Worm (Caenorhabditis elegans): ENCODE results near the gene sri-61.
"Not testable (repeated sequence)": the region's sequence is repeated elsewhere in the genome, so short reads cannot be mapped to it uniquely, and the experiment has no call there.

Gene sri-61

DNA sequence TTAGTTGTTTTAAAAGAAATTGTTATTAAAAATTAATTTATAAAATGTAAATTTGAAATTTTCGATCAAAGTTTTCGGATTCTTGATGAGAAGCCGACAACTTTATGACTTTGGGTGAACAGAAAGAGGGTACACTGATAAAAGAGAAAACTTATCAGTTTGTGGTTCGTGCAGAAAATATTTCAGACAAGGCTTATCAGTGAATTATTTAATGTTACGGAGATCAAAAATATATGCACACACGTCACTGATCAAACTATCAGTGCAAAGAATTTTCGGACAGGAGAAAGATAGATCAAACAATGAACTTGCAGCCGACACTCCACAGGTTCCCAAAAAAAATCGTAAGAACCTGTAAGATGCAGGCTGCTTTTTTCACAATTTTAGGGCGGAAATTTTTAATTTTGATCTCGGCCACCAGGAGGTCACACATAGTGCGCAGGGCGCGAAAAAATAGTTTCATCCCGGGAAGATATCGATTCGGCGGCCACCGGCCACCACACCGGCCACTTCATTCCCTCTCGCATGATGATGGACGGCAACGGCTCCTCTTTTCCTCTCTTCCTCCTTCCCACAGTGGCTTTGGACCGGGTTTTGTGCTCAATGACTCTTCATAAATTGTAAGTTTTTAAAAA is 22.5 kb downstream of the sri-61 start, which contains the start of gene F22E5.17 (continued):
- TF ChIP-seq zip-2 (tag; optimal IDR thresholded peaks at IDR 0.05) (no peak), lir-3 (tag; optimal IDR thresholded peaks at IDR 0.05) (no peak), aha-1 (tag) (no peak), pha-4 (GFP tag; IDR thresholded peaks at IDR 0.05) (no peak), pha-4 (tag; optimal IDR thresholded peaks at IDR 0.05) (no peak), spr-3 (GFP tag; optimal IDR thresholded peaks at IDR 0.05) (no peak), zip-11 (GFP tag; IDR thresholded peaks at IDR 0.05) (no peak), gei-8 (GFP tag; optimal IDR thresholded peaks at IDR 0.05) (no peak), dmd-8 (GFP tag; IDR thresholded peaks at IDR 0.05) (no peak), tra-1 (GFP tag; IDR thresholded peaks at IDR 0.05) (no peak), hlh-30 (tag; optimal IDR thresholded peaks at IDR 0.05; ENCODE audit: insufficient read depth) (no peak), F44E2.7 (GFP tag; IDR thresholded peaks at IDR 0.05) (no peak), nhr-10 (tag; optimal IDR thresholded peaks at IDR 0.05) (no peak), jun-1 (tag; optimal IDR thresholded peaks at IDR 0.05) (no peak), lin-38 (GFP tag; IDR thresholded peaks at IDR 0.05) (no peak), lin-39 (tag; optimal IDR thresholded peaks at IDR 0.05) (no peak), ama-1 (optimal IDR thresholded peaks at IDR 0.05) (no peak), T26A8.4 (GFP tag; IDR thresholded peaks at IDR 0.05) (no peak), ztf-11 (tag; optimal IDR thresholded peaks at IDR 0.05) (no peak), R02D3.7 (tag; optimal IDR thresholded peaks at IDR 0.05) (no peak), php-3 (GFP tag; IDR thresholded peaks at IDR 0.05) (peak; percentile 48; the same call in 1 of the 2 replicates), nhr-48 (tag; optimal IDR thresholded peaks at IDR 0.05) (peak; percentile 33), egl-43 (GFP tag; IDR thresholded peaks at IDR 0.05) (0 out of 2 replicates have a peak, but pooled peaks have one; percentile 41), Y5F2A.4 (GFP tag; optimal IDR thresholded peaks at IDR 0.05) (no peak), dmd-6 (GFP tag; IDR thresholded peaks at IDR 0.05) (peak; percentile 92), lsy-2 (tag; optimal IDR thresholded peaks at IDR 0.05) (no peak), nhr-28 (tag; optimal IDR thresholded peaks at IDR 0.05) (peak; percentile 88), lin-15B (tag; optimal IDR thresholded peaks at IDR 0.05) (no peak), unc-39 (tag; optimal IDR thresholded peaks at IDR 0.05) (no peak), nhr-102 (tag; optimal IDR thresholded peaks at IDR 0.05) (peak; percentile 22), madf-5 (GFP tag; IDR thresholded peaks at IDR 0.05) (no peak), lin-13 (GFP tag; optimal IDR thresholded peaks at IDR 0.05) (no peak)

- TF ChIP-seq nhr-102 (tag; optimal IDR thresholded peaks at IDR 0.05); sdz-12 (GFP tag; optimal IDR thresholded peaks at IDR 0.05); madf-5 (GFP tag; IDR thresholded peaks at IDR 0.05): not testable (repeated sequence)
Observed at ce11 chrII:2673534-2673933, 26.6 kb downstream of the sri-61 start, which contains the start of the genes F22E5.20 and F22E5.1. TSS of gene F22E5.20 (minus strand) at chrII:2673634. TSS of gene F22E5.1 (plus strand) at chrII:2673775.

ce11 chrII:2672320-2672719 is 27.8 kb downstream of the sri-61 start, which contains the start of gene sri-57:
TSS of gene sri-57 (minus strand) at chrII:2672420.
- not testable (repeated sequence) for TF ChIP-seq snpc-1.2 (GFP tag; IDR thresholded peaks at IDR 0.05); ama-1 (optimal IDR thresholded peaks at IDR 0.05); zag-1 (tag; optimal IDR thresholded peaks at IDR 0.05)

- no peak for TF ChIP-seq duxl-1 (tag; optimal IDR thresholded peaks at IDR 0.05; ENCODE audit: poor library complexity)
- TF ChIP-seq D1046.2 (GFP tag; IDR thresholded peaks at IDR 0.05) = no peak
- TF ChIP-seq ZK337.2 (GFP tag; IDR thresholded peaks at IDR 0.05) = no peak
- no peak for TF ChIP-seq T20F7.1 (GFP tag; optimal IDR thresholded peaks at IDR 0.05)
- TF ChIP-seq pha-4 (GFP tag; IDR thresholded peaks at IDR 0.05) = no peak
- TF ChIP-seq pha-4 (tag; optimal IDR thresholded peaks at IDR 0.05) = no peak
- no peak for TF ChIP-seq ces-1 (GFP tag; optimal IDR thresholded peaks at IDR 0.05)
- TF ChIP-seq ceh-82 (tag; optimal IDR thresholded peaks at IDR 0.05) = no peak
- no peak for TF ChIP-seq egl-43 (GFP tag; IDR thresholded peaks at IDR 0.05)
- no peak for TF ChIP-seq nhr-48 (tag; optimal IDR thresholded peaks at IDR 0.05)
- no peak for TF ChIP-seq zfp-3 (GFP tag; conservative IDR thresholded peaks at IDR 0.05)
- TF ChIP-seq lin-15B (tag; optimal IDR thresholded peaks at IDR 0.05) = no peak
- no peak for TF ChIP-seq daf-19 (GFP tag; conservative IDR thresholded peaks at IDR 0.05)
- TF ChIP-seq nhr-237 (tag; optimal IDR thresholded peaks at IDR 0.05) = no peak
- TF ChIP-seq dmd-6 (GFP tag; IDR thresholded peaks at IDR 0.05) = no peak
- no peak for TF ChIP-seq Y48G9A.11 (GFP tag; IDR thresholded peaks at IDR 0.05)
- TF ChIP-seq F49E8.2 (tag; optimal IDR thresholded peaks at IDR 0.05; ENCODE audit: borderline replicate concordance) = no peak
- no peak for TF ChIP-seq F37D6.2 (tag; optimal IDR thresholded peaks at IDR 0.05)
- TF ChIP-seq sdz-12 (GFP tag; optimal IDR thresholded peaks at IDR 0.05) = no peak
Observed at ce11 chrII:2665606-2666005, 34.5 kb downstream of the sri-61 start, which contains the start of gene F22E5.22. TSS of gene F22E5.22 (plus strand) at chrII:2665906.

Data from whole organism, L4 larva.